Worm (Caenorhabditis elegans) whole organism, young adult: ENCODE measurements around the gene vps-33.1.

Experiments used
- B0336.3 ChIP-seq: fragments of 200-800 bp; sonication (Bioruptor generic); IDR thresholded peaks from 2 replicates; pipeline ENCODE4 v1.3.6; 2022; ENCODE audit warnings: missing genetic modification characterization, missing compliant biosample characterization
- F23B12.7 ChIP-seq: sonication (generic microtip); optimal IDR thresholded peaks from 2 replicates; lab custom pipeline; 2017; ENCODE audit warnings: missing genetic modification characterization, mild to moderate bottlenecking, missing compliant biosample characterization, antibody characterized with exemption, moderate library complexity; ENCODE audit not compliant: insufficient read depth
- F37B4.10 ChIP-seq: fragments of 200-800 bp; sonication (Bioruptor generic); IDR thresholded peaks from 2 replicates; pipeline ENCODE4 v1.3.6; 2022; ENCODE audit warnings: missing genetic modification characterization, missing compliant biosample characterization
- Y79H2A.3 ChIP-seq: fragments of 200-800 bp; sonication (Bioruptor generic); conservative IDR thresholded peaks from 2 replicates; pipeline ENCODE4 v1.3.6; 2022; ENCODE audit warnings: missing genetic modification reagents, missing genetic modification characterization, missing compliant biosample characterization
- ZK185.1 ChIP-seq: sonication (generic microtip); optimal IDR thresholded peaks from 2 replicates; lab custom pipeline; 2016; ENCODE audit warnings: mild to moderate bottlenecking, missing genetic modification characterization, missing compliant biosample characterization; ENCODE audit not compliant: poor library complexity, severe bottlenecking
- ama-1 ChIP-seq, 3 experiments: fragments of 150-350 bp in 1 of 3; sonication (generic microtip) in 2 of 3; optimal IDR thresholded peaks; 2 replicates each; lab custom pipeline; 2014 to 2018; ENCODE audit warnings: missing biosample characterization in 2 of 3, missing genetic modification characterization in 2 of 3, missing genetic modification reagents in 2 of 3
- atf-7 ChIP-seq: sonication (generic microtip); optimal IDR thresholded peaks from 2 replicates; lab custom pipeline; 2017; ENCODE audit warnings: mild to moderate bottlenecking, missing genetic modification characterization, missing compliant biosample characterization
- attf-5 ChIP-seq: fragments of 200-800 bp; sonication (Bioruptor generic); optimal IDR thresholded peaks from 2 replicates; lab custom pipeline; 2018; ENCODE audit warnings: mild to moderate bottlenecking, missing genetic modification characterization, missing compliant biosample characterization
- cebp-1 ChIP-seq, 2 experiments: fragments of 200-800 bp in 1 of 2; sonication (Bioruptor generic) in 1 of 2; sonication (generic microtip) in 1 of 2; IDR thresholded peaks in 1 of 2; optimal IDR thresholded peaks in 1 of 2; 2 replicates each; pipeline versions ENCODE4 v1.3.6 to Lab custom; 2017 to 2022; ENCODE audit warnings: missing compliant biosample characterization in 2 of 2, missing genetic modification characterization in 2 of 2, mild to moderate bottlenecking in 1 of 2, missing genetic modification reagents in 1 of 2, moderate library complexity in 1 of 2
- ceh-27 ChIP-seq: fragments of 200-800 bp; sonication (Bioruptor generic); optimal IDR thresholded peaks from 2 replicates; lab custom pipeline; 2018; ENCODE audit warnings: mild to moderate bottlenecking, missing genetic modification characterization, moderate library complexity, missing compliant biosample characterization
- ceh-40 ChIP-seq: fragments of 200-800 bp; sonication (Bioruptor generic); IDR thresholded peaks from 2 replicates; pipeline ENCODE4 v1.3.6; 2022; ENCODE audit warnings: missing genetic modification characterization, missing compliant biosample characterization
- chd-7 ChIP-seq: sonication (generic microtip); optimal IDR thresholded peaks from 2 replicates; lab custom pipeline; 2016; ENCODE audit warnings: mild to moderate bottlenecking, missing genetic modification characterization, moderate library complexity, missing compliant biosample characterization
- efl-1 ChIP-seq: fragments of 150-350 bp; optimal IDR thresholded peaks from 2 replicates; lab custom pipeline; 2014; ENCODE audit warnings: missing biosample characterization, missing genetic modification reagents, missing genetic modification characterization
- egl-44 ChIP-seq: fragments of 200-800 bp; sonication (Bioruptor generic); IDR thresholded peaks from 2 replicates; pipeline ENCODE4 v1.3.6; 2022; ENCODE audit warnings: missing genetic modification reagents, missing genetic modification characterization, missing compliant biosample characterization
- ets-4 ChIP-seq: fragments of 200-800 bp; sonication (Bioruptor generic); optimal IDR thresholded peaks from 2 replicates; lab custom pipeline; 2018; ENCODE audit warnings: mild to moderate bottlenecking, missing genetic modification characterization, missing compliant biosample characterization
- hmg-1.2 ChIP-seq: fragments of 200-800 bp; sonication (Bioruptor generic); IDR thresholded peaks from 2 replicates; pipeline ENCODE4 v1.3.6; 2022; ENCODE audit warnings: missing genetic modification reagents, missing genetic modification characterization, missing compliant biosample characterization
- hmg-20 ChIP-seq: fragments of 200-800 bp; sonication (Bioruptor generic); IDR thresholded peaks from 2 replicates; pipeline ENCODE4 v1.3.6; 2022; ENCODE audit warnings: missing genetic modification reagents, missing genetic modification characterization, missing compliant biosample characterization
- hrde-1 ChIP-seq: sonication (generic microtip); optimal IDR thresholded peaks from 2 replicates; lab custom pipeline; 2016; ENCODE audit warnings: missing genetic modification characterization, mild to moderate bottlenecking, missing compliant biosample characterization, moderate library complexity, missing genotype, missing genetic modification reagents, borderline replicate concordance
- let-526 ChIP-seq: fragments of 200-800 bp; sonication (Bioruptor generic); IDR thresholded peaks from 2 replicates; pipeline ENCODE4 v1.3.6; 2022; ENCODE audit warnings: missing genetic modification reagents, missing genetic modification characterization, missing compliant biosample characterization
- let-607 ChIP-seq, 2 experiments: fragments of 200-800 bp in 1 of 2; sonication (Bioruptor generic) in 1 of 2; sonication (generic microtip) in 1 of 2; optimal IDR thresholded peaks; 2 replicates each; lab custom pipeline; 2016 to 2018; ENCODE audit warnings: mild to moderate bottlenecking in 2 of 2, missing compliant biosample characterization in 2 of 2, missing genetic modification characterization in 2 of 2, moderate library complexity in 2 of 2, missing genotype in 1 of 2
- lin-35 ChIP-seq, 3 experiments: fragments of 150-350 bp in 2 of 3; sonication (generic microtip) in 1 of 3; optimal IDR thresholded peaks; 2 replicates each; lab custom pipeline; 2014 to 2018; ENCODE audit warnings: missing biosample characterization in 3 of 3, missing genetic modification characterization in 3 of 3, missing genetic modification reagents in 3 of 3
- lin-40 ChIP-seq: sonication (generic microtip); optimal IDR thresholded peaks from 2 replicates; lab custom pipeline; 2016; ENCODE audit warnings: missing genetic modification characterization, mild to moderate bottlenecking, missing compliant biosample characterization, missing genotype, missing genetic modification reagents
- lir-1 ChIP-seq: fragments of 200-800 bp; sonication (Bioruptor generic); conservative IDR thresholded peaks from 2 replicates; pipeline ENCODE4 v1.3.6; 2022; ENCODE audit warnings: missing genetic modification reagents, missing genetic modification characterization, missing compliant biosample characterization
- lsl-1 ChIP-seq: fragments of 200-800 bp; sonication (Bioruptor generic); optimal IDR thresholded peaks from 2 replicates; lab custom pipeline; 2018; ENCODE audit warnings: mild to moderate bottlenecking, missing genetic modification characterization, moderate library complexity, missing compliant biosample characterization
- madf-10 ChIP-seq: sonication (generic microtip); optimal IDR thresholded peaks from 2 replicates; lab custom pipeline; 2016; ENCODE audit warnings: mild to moderate bottlenecking, missing genetic modification characterization, missing compliant biosample characterization
- mcd-1 ChIP-seq: fragments of 200-800 bp; sonication (Bioruptor generic); IDR thresholded peaks from 2 replicates; pipeline ENCODE4 v1.3.6; 2022; ENCODE audit warnings: missing genetic modification reagents, missing genetic modification characterization, missing compliant biosample characterization
- nfyb-1 ChIP-seq: fragments of 200-800 bp; sonication (Bioruptor generic); IDR thresholded peaks from 2 replicates; pipeline ENCODE4 v1.3.6; 2022; ENCODE audit warnings: missing genetic modification reagents, missing genetic modification characterization, missing compliant biosample characterization
- nhr-80 ChIP-seq: sonication (generic microtip); optimal IDR thresholded peaks from 2 replicates; lab custom pipeline; 2016; ENCODE audit warnings: missing genetic modification characterization, missing compliant biosample characterization
- nhr-90 ChIP-seq: sonication (generic microtip); optimal IDR thresholded peaks from 2 replicates; lab custom pipeline; 2016; ENCODE audit warnings: missing genotype, mild to moderate bottlenecking, missing genetic modification characterization, missing compliant biosample characterization
- pha-4 ChIP-seq: fragments of 150-350 bp; sonication (generic microtip); optimal IDR thresholded peaks from 2 replicates; lab custom pipeline; 2014; ENCODE audit warnings: missing biosample characterization, missing genetic modification reagents, missing genetic modification characterization
- rcor-1 ChIP-seq: fragments of 200-800 bp; sonication (Bioruptor generic); IDR thresholded peaks from 2 replicates; pipeline ENCODE4 v1.3.6; 2022; ENCODE audit warnings: missing genetic modification reagents, missing genetic modification characterization, missing compliant biosample characterization
- snpc-4 ChIP-seq, 5 experiments: fragments of 150-350 bp in 1 of 5; sonication (generic microtip) in 4 of 5; optimal IDR thresholded peaks; 2 replicates each; lab custom pipeline; 2014 to 2018; ENCODE audit warnings: missing genetic modification characterization in 5 of 5, missing biosample characterization in 3 of 5, antibody characterized with exemption in 2 of 5, mild to moderate bottlenecking in 2 of 5, missing compliant biosample characterization in 2 of 5, missing genotype in 2 of 5, moderate library complexity in 2 of 5, missing genetic modification reagents in 1 of 5
- somi-1 ChIP-seq: fragments of 200-800 bp; sonication (Bioruptor generic); optimal IDR thresholded peaks from 2 replicates; lab custom pipeline; 2018; ENCODE audit warnings: mild to moderate bottlenecking, missing genetic modification characterization, missing compliant biosample characterization
- tbp1 ChIP-seq: fragments of 200-800 bp; sonication (Bioruptor generic); optimal IDR thresholded peaks from 2 replicates; lab custom pipeline; 2018; ENCODE audit warnings: mild to moderate bottlenecking, missing genetic modification characterization, missing compliant biosample characterization
- ztf-18 ChIP-seq: sonication (generic microtip); optimal IDR thresholded peaks from 2 replicates; lab custom pipeline; 2016; ENCODE audit warnings: missing genotype, mild to moderate bottlenecking, missing genetic modification characterization, missing compliant biosample characterization
- ztf-22 ChIP-seq: fragments of 200-800 bp; sonication (Bioruptor generic); optimal IDR thresholded peaks from 2 replicates; lab custom pipeline; 2018; ENCODE audit warnings: mild to moderate bottlenecking, missing genetic modification characterization, moderate library complexity, missing compliant biosample characterization
- ztf-26 ChIP-seq: sonication (generic microtip); optimal IDR thresholded peaks from 2 replicates; lab custom pipeline; 2017; ENCODE audit warnings: missing genetic modification characterization, missing compliant biosample characterization

vps-33.1 gene

ce11 chrIII:8745214-8745613, 44.5 kb downstream of the vps-33.1 start (continued):
- no peak for TF ChIP-seq hmg-20 (GFP tag; lab: Robert Waterston, UW)
- TF ChIP-seq egl-44 (GFP tag; lab: Robert Waterston, UW) = no peak

- peak in 1 of 2 experiments; percentile 17 for TF ChIP-seq let-607 (tag; optimal IDR thresholded peaks at IDR 0.05; lab: Kevin White, UChicago)
- no peak for TF ChIP-seq Y79H2A.3
- TF ChIP-seq mcd-1 (GFP tag; lab: Robert Waterston, UW) = no peak
- TF ChIP-seq rcor-1 = no peak
- no peak for TF ChIP-seq ceh-40
- TF ChIP-seq madf-10 (tag; lab: Kevin White, UChicago) = no peak
- no peak for TF ChIP-seq somi-1 (GFP tag; lab: Kevin White, UChicago)
- TF ChIP-seq hrde-1 (tag; lab: Kevin White, UChicago) = no peak
- TF ChIP-seq F37B4.10 = no peak
- peak; percentile 70 for TF ChIP-seq nhr-80 (tag; lab: Kevin White, UChicago)
- TF ChIP-seq, all 124 proteins: peak for 2
These were observed 47.9 kb downstream of the vps-33.1 start for ce11 chrIII:8748620-8749019.

ce11 chrIII:8749487-8749886, 48.8 kb downstream of the vps-33.1 start, which contains the start of gene sma-2:
Gene sma-2 (plus strand): TSS chrIII:8749680.
- TF ChIP-seq chd-7 (peak; percentile 54), ZK185.1 (tag; lab: Kevin White, UChicago) (peak; percentile 33), ets-4 (GFP tag; lab: Kevin White, UChicago) (peak; percentile 18), ama-1 (optimal IDR thresholded peaks at IDR 0.05; lab: Kevin White, UChicago) (no peak), ama-1 (GFP tag; optimal IDR thresholded peaks at IDR 0.05; lab: Kevin White, UChicago) (no peak), pha-4 (peak; percentile 29), rcor-1 (no peak), cebp-1 (GFP tag; IDR thresholded peaks at IDR 0.05; lab: Robert Waterston, UW) (no peak), cebp-1 (tag; optimal IDR thresholded peaks at IDR 0.05; lab: Kevin White, UChicago) (peak; percentile 73), hmg-1.2 (GFP tag; lab: Robert Waterston, UW) (peak; percentile 85), tbp1 (GFP tag; lab: Kevin White, UChicago) (peak; percentile 36), madf-10 (tag; lab: Kevin White, UChicago) (peak; percentile 25), lin-35 (GFP tag; optimal IDR thresholded peaks at IDR 0.05; lab: Kevin White, UChicago) (no peak), ceh-27 (GFP tag; lab: Kevin White, UChicago) (no peak), efl-1 (GFP tag; lab: Kevin White, UChicago) (no peak), attf-5 (GFP tag; lab: Kevin White, UChicago) (peak; percentile 68), lir-1 (GFP tag; lab: Robert Waterston, UW) (0 out of 2 replicates have a peak, but pooled peaks have one; percentile 6), ztf-18 (tag; lab: Kevin White, UChicago) (peak; percentile 30), B0336.3 (GFP tag; lab: Robert Waterston, UW) (peak; percentile 44; the same call in 1 of the 2 replicates), lsl-1 (GFP tag; lab: Kevin White, UChicago) (no peak), nhr-80 (tag; lab: Kevin White, UChicago) (peak; percentile 93), let-607 (tag; optimal IDR thresholded peaks at IDR 0.05; lab: Kevin White, UChicago) (peak; percentile 24 to 30), nfyb-1 (GFP tag; lab: Robert Waterston, UW) (0 out of 2 replicates have a peak, but pooled peaks have one; percentile 33), snpc-4 (GFP tag; optimal IDR thresholded peaks at IDR 0.05; lab: Kevin White, UChicago) (no peak), snpc-4 (tag; optimal IDR thresholded peaks at IDR 0.05; lab: Kevin White, UChicago) (peak in 1 of 4 experiments; percentile 30), F23B12.7 (tag; lab: Kevin White, UChicago) (peak; percentile 47), lin-40 (peak; percentile 64), let-526 (GFP tag; lab: Robert Waterston, UW) (0 out of 2 replicates have a peak, but pooled peaks have one; percentile 50), atf-7 (tag; lab: Kevin White, UChicago) (peak; percentile 68), nhr-90 (tag; lab: Kevin White, UChicago) (peak; percentile 7), ztf-22 (GFP tag; lab: Kevin White, UChicago) (peak; percentile 27), ztf-26 (tag; lab: Kevin White, UChicago) (peak; percentile 26)
- TF ChIP-seq, all 124 proteins: peak for 23
